Fruit fly (Drosophila melanogaster) whole organism, embryonic: Measurements from ENCODE around the gene eIF4E7.

Experiments used
- Aef1 ChIP-seq: fragments of 200-800 bp; sonication (Bioruptor generic); IDR thresholded peaks from 3 replicates; pipeline ENCODE4 v1.3.6; 2022; ENCODE audit warnings: missing biosample characterization, missing genetic modification characterization
- CG11247 ChIP-seq: fragments of 200-800 bp; sonication (Bioruptor generic); IDR thresholded peaks from 2 replicates; pipeline ENCODE4 v1.3.6; 2022; ENCODE audit warnings: missing biosample characterization, missing genetic modification characterization
- CG1233 ChIP-seq: fragments of 200-800 bp; sonication (Bioruptor generic); optimal IDR thresholded peaks from 4 replicates; lab custom pipeline; 2018; ENCODE audit warnings: missing biosample characterization, mild to moderate bottlenecking, missing genetic modification characterization
- CG12659 ChIP-seq: fragments of 200-800 bp; sonication (Bioruptor generic); optimal IDR thresholded peaks from 3 replicates; lab custom pipeline; 2017; ENCODE audit warnings: mild to moderate bottlenecking, missing biosample characterization, missing genetic modification reagents, missing genetic modification characterization
- CG13123 ChIP-seq: fragments of 200-800 bp; sonication (Bioruptor generic); optimal IDR thresholded peaks from 2 replicates; lab custom pipeline; 2016; ENCODE audit warnings: missing biosample characterization, missing genetic modification characterization
- CG14965 ChIP-seq: fragments of 200-800 bp; sonication (Bioruptor generic); optimal IDR thresholded peaks from 2 replicates; lab custom pipeline; 2016; ENCODE audit warnings: missing biosample characterization, missing genetic modification characterization, borderline replicate concordance
- CG15696 ChIP-seq: fragments of 200-800 bp; sonication (Bioruptor generic); optimal IDR thresholded peaks from 2 replicates; lab custom pipeline; 2019; ENCODE audit warnings: missing biosample characterization, mild to moderate bottlenecking, missing genetic modification characterization, moderate library complexity
- CG2712 ChIP-seq: fragments of 200-800 bp; optimal IDR thresholded peaks from 3 replicates; lab custom pipeline; 2019; ENCODE audit warnings: missing biosample characterization, mild to moderate bottlenecking, missing genetic modification characterization, moderate library complexity
- CG3847 ChIP-seq: fragments of 200-800 bp; sonication (Bioruptor generic); IDR thresholded peaks from 2 replicates; pipeline ENCODE4 v1.3.6; 2022; ENCODE audit warnings: missing biosample characterization, missing genetic modification characterization
- CG6654 ChIP-seq: fragments of 200-800 bp; sonication (Bioruptor generic); optimal IDR thresholded peaks from 2 replicates; lab custom pipeline; 2017; ENCODE audit warnings: missing biosample characterization, mild to moderate bottlenecking, missing genetic modification characterization
- CG7556 ChIP-seq: fragments of 200-800 bp; sonication (Bioruptor generic); optimal IDR thresholded peaks from 2 replicates; lab custom pipeline; 2017; ENCODE audit warnings: missing biosample characterization, mild to moderate bottlenecking, missing genetic modification characterization
- CG7928 ChIP-seq: fragments of 200-800 bp; sonication (Bioruptor generic); optimal IDR thresholded peaks from 2 replicates; lab custom pipeline; 2017; ENCODE audit warnings: missing biosample characterization, mild to moderate bottlenecking, missing genetic modification characterization
- CG8089 ChIP-seq: fragments of 200-800 bp; sonication (Bioruptor generic); optimal IDR thresholded peaks from 3 replicates; lab custom pipeline; 2016; ENCODE audit warnings: missing biosample characterization, missing genetic modification characterization
- Dll ChIP-seq: fragments of 200-800 bp; sonication (Bioruptor generic); IDR thresholded peaks from 4 replicates; pipeline ENCODE4 v1.3.6; 2022; ENCODE audit warnings: missing biosample characterization, missing genetic modification characterization; ENCODE audit not compliant: partially characterized antibody
- Fer1 ChIP-seq: fragments of 200-800 bp; sonication (Bioruptor generic); optimal IDR thresholded peaks from 2 replicates; lab custom pipeline; 2017; ENCODE audit warnings: missing biosample characterization, mild to moderate bottlenecking, missing genetic modification characterization
- Hey ChIP-seq: fragments of 200-800 bp; sonication (Bioruptor generic); optimal IDR thresholded peaks from 3 replicates; lab custom pipeline; 2018; ENCODE audit warnings: missing biosample characterization, mild to moderate bottlenecking, missing genetic modification characterization
- Hr78 ChIP-seq, 2 experiments: fragments of 200-800 bp in 1 of 2; fragments of >200 bp in 1 of 2; sonication (Bioruptor generic) in 1 of 2; optimal IDR thresholded peaks; 2 replicates each; lab custom pipeline; 2017 to 2019; ENCODE audit warnings: missing biosample characterization in 2 of 2, missing genetic modification characterization in 2 of 2, mild to moderate bottlenecking in 1 of 2, moderate library complexity in 1 of 2
- Lhr ChIP-seq: fragments of 200-800 bp; sonication (Bioruptor generic); optimal IDR thresholded peaks from 3 replicates; lab custom pipeline; 2017; ENCODE audit warnings: mild to moderate bottlenecking, missing biosample characterization, missing genetic modification reagents, missing genetic modification characterization
- NK7.1 ChIP-seq: fragments of 200-800 bp; sonication (Bioruptor generic); optimal IDR thresholded peaks from 3 replicates; lab custom pipeline; 2016; ENCODE audit warnings: missing biosample characterization, missing genetic modification characterization
- Tbp ChIP-seq: fragments of >200 bp; optimal IDR thresholded peaks from 2 replicates; lab custom pipeline; 2018; ENCODE audit warnings: missing biosample characterization, missing genetic modification characterization
- ab ChIP-seq: fragments of 200-800 bp; sonication (Bioruptor generic); optimal IDR thresholded peaks from 2 replicates; lab custom pipeline; 2016; ENCODE audit warnings: missing biosample characterization, missing genetic modification characterization
- ara ChIP-seq: fragments of 200-800 bp; sonication (Bioruptor generic); IDR thresholded peaks from 2 replicates; pipeline ENCODE4 v1.3.6; 2022; ENCODE audit warnings: missing biosample characterization, missing genetic modification characterization
- bbx ChIP-seq: fragments of 200-800 bp; sonication (Bioruptor generic); IDR thresholded peaks from 2 replicates; pipeline ENCODE4 v1.3.6; 2022; ENCODE audit warnings: missing biosample characterization, missing genetic modification characterization; ENCODE audit not compliant: partially characterized antibody
- btn ChIP-seq: fragments of 200-800 bp; sonication (Bioruptor generic); optimal IDR thresholded peaks from 2 replicates; lab custom pipeline; 2016; ENCODE audit warnings: missing biosample characterization, missing genetic modification characterization
- cad ChIP-seq: fragments of >200 bp; optimal IDR thresholded peaks from 2 replicates; lab custom pipeline; 2017; ENCODE audit warnings: missing biosample characterization, missing genetic modification characterization
- croc ChIP-seq: fragments of 200-800 bp; sonication (Bioruptor generic); conservative IDR thresholded peaks from 3 replicates; pipeline ENCODE4 v1.3.6; 2022; ENCODE audit warnings: missing biosample characterization, missing genetic modification characterization
- da ChIP-seq: fragments of 200-800 bp; sonication (Bioruptor generic); optimal IDR thresholded peaks from 2 replicates; lab custom pipeline; 2016; ENCODE audit warnings: missing biosample characterization, missing genetic modification characterization
- dan ChIP-seq: fragments of 200-800 bp; sonication (Bioruptor generic); IDR thresholded peaks from 2 replicates; pipeline ENCODE4 v1.3.6; 2022; ENCODE audit warnings: missing biosample characterization, missing genetic modification characterization
- ems ChIP-seq: fragments of 200-800 bp; sonication (Bioruptor generic); optimal IDR thresholded peaks from 3 replicates; lab custom pipeline; 2016; ENCODE audit warnings: missing biosample characterization, missing genetic modification characterization
- exex ChIP-seq: fragments of 200-800 bp; sonication (Bioruptor generic); optimal IDR thresholded peaks from 4 replicates; lab custom pipeline; 2018; ENCODE audit warnings: missing biosample characterization, mild to moderate bottlenecking, missing genetic modification characterization, moderate library complexity
- eyg ChIP-seq: fragments of 200-800 bp; sonication (Bioruptor generic); optimal IDR thresholded peaks from 3 replicates; lab custom pipeline; 2016; ENCODE audit warnings: missing biosample characterization, missing genetic modification characterization
- ftz-f1 ChIP-seq: fragments of 200-800 bp; sonication (Bioruptor generic); optimal IDR thresholded peaks from 2 replicates; lab custom pipeline; 2016; ENCODE audit warnings: missing biosample characterization, missing genetic modification characterization
- fu2 ChIP-seq: fragments of 200-800 bp; sonication (Bioruptor generic); optimal IDR thresholded peaks from 2 replicates; lab custom pipeline; 2016; ENCODE audit warnings: missing biosample characterization, missing genetic modification characterization
- gt ChIP-seq: fragments of 200-800 bp; sonication (Bioruptor generic); IDR thresholded peaks from 2 replicates; pipeline ENCODE4 v1.3.6; 2022; ENCODE audit warnings: missing biosample characterization, missing genetic modification characterization
- hb ChIP-seq: fragments of 200-800 bp; sonication (Bioruptor generic); IDR thresholded peaks from 3 replicates; pipeline ENCODE4 v1.3.6; 2022; ENCODE audit warnings: missing biosample characterization, missing genetic modification characterization; ENCODE audit not compliant: partially characterized antibody
- hbn ChIP-seq: fragments of 200-800 bp; sonication (Bioruptor generic); IDR thresholded peaks from 2 replicates; pipeline ENCODE4 v1.3.6; 2022; ENCODE audit warnings: missing biosample characterization, missing genetic modification characterization; ENCODE audit not compliant: partially characterized antibody
- jumu ChIP-seq: fragments of 200-800 bp; sonication (Bioruptor generic); optimal IDR thresholded peaks from 3 replicates; lab custom pipeline; 2016; ENCODE audit warnings: missing biosample characterization, missing genetic modification characterization
- lilli ChIP-seq: fragments of 200-800 bp; sonication (Bioruptor generic); optimal IDR thresholded peaks from 3 replicates; lab custom pipeline; 2016; ENCODE audit warnings: missing biosample characterization, missing genetic modification characterization
- maf-S ChIP-seq: fragments of 200-800 bp; sonication (Bioruptor generic); optimal IDR thresholded peaks from 2 replicates; lab custom pipeline; 2016; ENCODE audit warnings: missing biosample characterization, missing genetic modification characterization
- peb ChIP-seq: fragments of 200-800 bp; sonication (Bioruptor generic); IDR thresholded peaks from 2 replicates; pipeline ENCODE4 v1.3.6; 2022; ENCODE audit warnings: missing biosample characterization, missing genetic modification characterization
- rib ChIP-seq: fragments of 200-800 bp; sonication (Bioruptor generic); IDR thresholded peaks from 2 replicates; pipeline ENCODE4 v1.3.6; 2022; ENCODE audit warnings: missing biosample characterization, missing genetic modification characterization
- salm ChIP-seq: fragments of 200-800 bp; sonication (Bioruptor generic); optimal IDR thresholded peaks from 2 replicates; lab custom pipeline; 2018; ENCODE audit warnings: missing biosample characterization, mild to moderate bottlenecking, missing genetic modification characterization
- seq ChIP-seq: fragments of 200-800 bp; sonication (Bioruptor generic); IDR thresholded peaks from 2 replicates; pipeline ENCODE4 v1.3.6; 2022; ENCODE audit warnings: missing biosample characterization, missing genetic modification characterization
- slbo ChIP-seq: fragments of 200-800 bp; sonication (Bioruptor generic); IDR thresholded peaks from 2 replicates; pipeline ENCODE4 v1.3.6; 2022; ENCODE audit warnings: missing biosample characterization, missing genetic modification characterization
- sna ChIP-seq: fragments of 200-800 bp; sonication (Bioruptor generic); IDR thresholded peaks from 2 replicates; pipeline ENCODE4 v1.3.6; 2022; ENCODE audit warnings: missing biosample characterization, missing genetic modification characterization; ENCODE audit not compliant: partially characterized antibody
- sob ChIP-seq: fragments of 200-800 bp; sonication (Bioruptor generic); IDR thresholded peaks from 2 replicates; pipeline ENCODE4 v1.3.6; 2022; ENCODE audit warnings: missing biosample characterization, missing genetic modification characterization
- sr ChIP-seq: fragments of 200-800 bp; sonication (Bioruptor generic); IDR thresholded peaks from 3 replicates; pipeline ENCODE4 v1.3.6; 2022; ENCODE audit warnings: missing biosample characterization, missing genetic modification characterization
- ssp ChIP-seq: fragments of 200-800 bp; sonication (Bioruptor generic); IDR thresholded peaks from 2 replicates; pipeline ENCODE4 v1.3.6; 2022; ENCODE audit warnings: missing biosample characterization, missing genetic modification characterization
- tap ChIP-seq: fragments of 200-800 bp; optimal IDR thresholded peaks from 3 replicates; lab custom pipeline; 2019; ENCODE audit warnings: missing biosample characterization, mild to moderate bottlenecking, missing genetic modification characterization, moderate library complexity
- tio ChIP-seq: fragments of 200-800 bp; sonication (Bioruptor generic); optimal IDR thresholded peaks from 2 replicates; lab custom pipeline; 2017; ENCODE audit warnings: missing biosample characterization, missing genetic modification characterization, inconsistent platforms
- tll ChIP-seq, 2 experiments: fragments of 200-800 bp in 1 of 2; fragments of >200 bp in 1 of 2; sonication (Bioruptor generic) in 1 of 2; optimal IDR thresholded peaks; 2 replicates each; lab custom pipeline; 2017 to 2019; ENCODE audit warnings: missing biosample characterization in 2 of 2, missing genetic modification characterization in 2 of 2, mild to moderate bottlenecking in 1 of 2, moderate library complexity in 1 of 2
- tx ChIP-seq: fragments of 200-800 bp; sonication (Bioruptor generic); optimal IDR thresholded peaks from 2 replicates; lab custom pipeline; 2016; ENCODE audit warnings: missing biosample characterization, missing genetic modification characterization

eIF4E7 gene

dm6 chrX:1171018-1171417, 8.8 kb upstream of the eIF4E7 start (continued):
- no peak for TF ChIP-seq jumu (GFP tag; lab: Kevin White, UChicago)
- peak; percentile 15 for TF ChIP-seq NK7.1 (GFP tag; lab: Kevin White, UChicago)
- peak; percentile 45 for TF ChIP-seq CG2712 (tag; lab: Kevin White, UChicago)
- TF ChIP-seq peb (GFP tag; lab: Robert Waterston, UW), result no peak
- no peak for TF ChIP-seq exex
- TF ChIP-seq dan (GFP tag; lab: Robert Waterston, UW), result no peak
- peak; percentile 21 for TF ChIP-seq tap (tag; lab: Kevin White, UChicago)
- no peak for TF ChIP-seq da (GFP tag; lab: Kevin White, UChicago)
- TF ChIP-seq sna (GFP tag; lab: Robert Waterston, UW), result no peak
- no peak for TF ChIP-seq hb (GFP tag; lab: Robert Waterston, UW)
- no peak for TF ChIP-seq tll (GFP tag; optimal IDR thresholded peaks at IDR 0.05; lab: Kevin White, UChicago)
- TF ChIP-seq ara (GFP tag; lab: Robert Waterston, UW), result no peak
- TF ChIP-seq slbo (GFP tag; lab: Robert Waterston, UW), result peak; percentile 28
- peak; percentile 17 for TF ChIP-seq ems (GFP tag; lab: Kevin White, UChicago)
- 0 out of 2 replicates have a peak, but pooled peaks have one; percentile 25 for TF ChIP-seq CG3847 (GFP tag; lab: Robert Waterston, UW)
- TF ChIP-seq Hey (tag; lab: Kevin White, UChicago), result no peak
- no peak for TF ChIP-seq sr (GFP tag; lab: Robert Waterston, UW)
- no peak for TF ChIP-seq bbx
- no peak for TF ChIP-seq cad (GFP tag; lab: Kevin White, UChicago)
- peak; percentile 54 for TF ChIP-seq lilli (GFP tag; lab: Kevin White, UChicago)
- no peak for TF ChIP-seq tx (GFP tag; lab: Kevin White, UChicago)
- peak; percentile 48 for TF ChIP-seq CG1233 (GFP tag; lab: Kevin White, UChicago)
- peak; percentile 68 for TF ChIP-seq Fer1 (GFP tag; lab: Kevin White, UChicago)
- peak; percentile 30 for TF ChIP-seq tio (GFP tag; lab: Kevin White, UChicago)
- TF ChIP-seq Aef1, result no peak
- TF ChIP-seq ab (GFP tag; lab: Kevin White, UChicago), result no peak
- TF ChIP-seq hbn (GFP tag; lab: Robert Waterston, UW), result no peak
- TF ChIP-seq Tbp (GFP tag; lab: Kevin White, UChicago), result no peak
- no peak for TF ChIP-seq eyg
- TF ChIP-seq CG6654 (GFP tag; lab: Kevin White, UChicago), result peak; percentile 16
- TF ChIP-seq CG8089 (GFP tag; lab: Kevin White, UChicago), result no peak
- TF ChIP-seq croc (GFP tag; lab: Robert Waterston, UW), result no peak
- peak; percentile 56 for TF ChIP-seq CG12659
- TF ChIP-seq seq (GFP tag; lab: Robert Waterston, UW), result no peak
- no peak for TF ChIP-seq gt (GFP tag; lab: Robert Waterston, UW)
- no peak for TF ChIP-seq Hr78 (GFP tag; optimal IDR thresholded peaks at IDR 0.05; lab: Kevin White, UChicago)
- TF ChIP-seq CG13123 (GFP tag; lab: Kevin White, UChicago), result no peak
- TF ChIP-seq salm (tag; lab: Kevin White, UChicago), result no peak
- no peak for TF ChIP-seq Dll (GFP tag; lab: Robert Waterston, UW)
- TF ChIP-seq ssp (GFP tag; lab: Robert Waterston, UW), result no peak
- TF ChIP-seq fu2, result peak; percentile 3
- no peak for TF ChIP-seq maf-S
- no peak for TF ChIP-seq CG11247 (GFP tag; lab: Robert Waterston, UW)
- TF ChIP-seq rib (GFP tag; lab: Robert Waterston, UW), result no peak
- peak; percentile 15 for TF ChIP-seq CG15696 (tag; lab: Kevin White, UChicago)
- no peak for TF ChIP-seq btn (GFP tag; lab: Kevin White, UChicago)
- TF ChIP-seq ftz-f1, result no peak
- no peak for TF ChIP-seq Lhr
- TF ChIP-seq CG14965 (GFP tag; lab: Kevin White, UChicago), result no peak
- peak; percentile 65 for TF ChIP-seq CG7556 (GFP tag; lab: Kevin White, UChicago)
- TF ChIP-seq sob, result no peak
- no peak for TF ChIP-seq CG7928 (GFP tag; lab: Kevin White, UChicago)
